Worm (Caenorhabditis elegans) whole organism, late embryonic: ENCODE data around the gene srh-269.

Source experiments
- K09A11.1 ChIP-seq: sonication (generic microtip); optimal IDR thresholded peaks from 2 replicates; lab custom pipeline; 2017; ENCODE audit warnings: antibody characterized with exemption, mild to moderate bottlenecking, missing genetic modification characterization, missing compliant biosample characterization; ENCODE audit not compliant: insufficient read depth
- T23F11.4 ChIP-seq: fragments of 200-800 bp; sonication (Bioruptor generic); optimal IDR thresholded peaks from 2 replicates; lab custom pipeline; 2018; ENCODE audit warnings: mild to moderate bottlenecking, missing genetic modification characterization, missing compliant biosample characterization
- nfya-1 ChIP-seq: sonication (generic microtip); optimal IDR thresholded peaks from 2 replicates; lab custom pipeline; 2017; ENCODE audit warnings: missing genetic modification characterization, mild to moderate bottlenecking, missing compliant biosample characterization, antibody characterized with exemption, moderate library complexity

Gene srh-269

DNA sequence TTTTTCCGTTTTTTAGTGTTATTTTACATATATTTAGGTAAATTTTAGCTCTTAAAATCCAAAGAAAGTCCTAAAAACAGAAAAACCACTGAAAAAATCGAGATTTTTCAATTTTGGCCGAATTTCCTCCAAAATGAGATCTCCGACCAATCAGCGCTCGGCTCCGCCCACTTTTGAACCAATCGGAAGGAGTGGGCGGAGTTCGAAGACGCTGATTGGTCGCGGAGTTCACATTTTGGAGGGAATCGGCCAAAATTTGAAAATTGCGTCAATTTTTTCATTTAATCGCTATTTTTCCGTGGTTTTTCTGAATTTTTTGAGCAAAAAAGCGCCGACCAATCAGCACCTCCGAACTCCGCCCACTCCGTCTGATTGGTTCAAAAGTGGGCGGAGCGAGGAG, 51.2 kb downstream of the srh-269 start:
- TF ChIP-seq nfya-1 (tag; lab: Kevin White, UChicago) (peak; percentile 77), K09A11.1 (tag; lab: Kevin White, UChicago) (no peak), T23F11.4 (GFP tag; lab: Kevin White, UChicago) (no peak)
